Worm (Caenorhabditis elegans) whole organism, mixed stage, embryonic: ENCODE data around the gene elof-1.

Source experiments
- bed-3 ChIP-seq: fragments of 200-800 bp; sonication (Bioruptor generic); optimal IDR thresholded peaks from 3 replicates; lab custom pipeline; 2018; ENCODE audit warnings: mild to moderate bottlenecking, missing genetic modification characterization, moderate library complexity, missing compliant biosample characterization
- blmp-1 ChIP-seq: fragments of 150-350 bp; optimal IDR thresholded peaks from 2 replicates; lab custom pipeline; 2014; ENCODE audit warnings: missing biosample characterization, missing genetic modification characterization
- elt-3 ChIP-seq: fragments of 150-350 bp; optimal IDR thresholded peaks from 2 replicates; lab custom pipeline; 2014; ENCODE audit warnings: missing biosample characterization, missing genetic modification characterization
- lin-13 ChIP-seq: fragments of 150-350 bp; optimal IDR thresholded peaks from 2 replicates; lab custom pipeline; 2014; ENCODE audit warnings: missing biosample characterization, missing genetic modification characterization
- lin-32 ChIP-seq: fragments of 200-800 bp; sonication (Bioruptor generic); optimal IDR thresholded peaks from 2 replicates; lab custom pipeline; 2018; ENCODE audit warnings: mild to moderate bottlenecking, missing genetic modification characterization, missing compliant biosample characterization
- snpc-4 ChIP-seq: fragments of 150-350 bp; optimal IDR thresholded peaks from 2 replicates; lab custom pipeline; 2014; ENCODE audit warnings: missing biosample characterization, missing genetic modification characterization

- TF ChIP-seq elt-3 (no peak), snpc-4 (no peak), blmp-1 (no peak), lin-32 (GFP tag; lab: Kevin White, UChicago) (no peak), lin-13 (tag; lab: Kevin White, UChicago) (peak; percentile 49), bed-3 (no peak)
Observed at ce11 chrII:14357936-14358416, 8.4 kb downstream of the elof-1 start, which contains the start of the genes agl-1 and pfs-2.
